Fruit fly (Drosophila melanogaster): ENCODE data around the gene Adk2.

Adk2 gene

DNA sequence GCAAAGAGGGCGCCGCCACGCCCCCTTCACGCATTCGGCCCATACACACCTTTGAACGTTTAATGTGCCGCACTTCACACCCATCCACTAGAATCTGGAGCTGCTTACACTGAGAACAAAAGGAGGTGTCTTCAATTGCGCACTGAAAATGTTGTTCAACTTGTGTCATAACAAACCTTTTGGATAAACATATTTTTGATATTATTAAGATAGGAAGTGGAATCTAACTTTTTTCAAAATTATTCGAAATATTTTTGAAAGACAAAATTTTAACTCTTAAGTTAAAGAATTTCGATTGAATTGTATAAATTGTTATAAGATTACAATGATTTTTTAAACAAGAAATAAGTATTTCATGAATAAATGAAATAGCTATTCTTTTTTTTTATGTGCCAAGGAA is 45.8 kb upstream of the Adk2 start (continued):
- TF ChIP-seq kni (GFP tag; optimal IDR thresholded peaks at IDR 0.05), result no peak
- no peak for TF ChIP-seq NFAT (GFP tag; IDR thresholded peaks at IDR 0.05)
- TF ChIP-seq crc (GFP tag; optimal IDR thresholded peaks at IDR 0.05), result no peak
- no peak for TF ChIP-seq CG2889 (GFP tag; IDR thresholded peaks at IDR 0.05)
- TF ChIP-seq H2.0 (GFP tag; IDR thresholded peaks at IDR 0.05), result no peak
- no peak for TF ChIP-seq CG14965 (GFP tag; optimal IDR thresholded peaks at IDR 0.05; ENCODE audit: borderline replicate concordance)
- no peak for TF ChIP-seq seq (GFP tag; IDR thresholded peaks at IDR 0.05)
- TF ChIP-seq chn (GFP tag; optimal IDR thresholded peaks at IDR 0.05), result peak; percentile 16
- TF ChIP-seq CG34376 (GFP tag; optimal IDR thresholded peaks at IDR 0.05), result no peak
- no peak for TF ChIP-seq slbo (GFP tag; IDR thresholded peaks at IDR 0.05)
- TF ChIP-seq CG14667 (GFP tag; IDR thresholded peaks at IDR 0.05), result no peak

DNA sequence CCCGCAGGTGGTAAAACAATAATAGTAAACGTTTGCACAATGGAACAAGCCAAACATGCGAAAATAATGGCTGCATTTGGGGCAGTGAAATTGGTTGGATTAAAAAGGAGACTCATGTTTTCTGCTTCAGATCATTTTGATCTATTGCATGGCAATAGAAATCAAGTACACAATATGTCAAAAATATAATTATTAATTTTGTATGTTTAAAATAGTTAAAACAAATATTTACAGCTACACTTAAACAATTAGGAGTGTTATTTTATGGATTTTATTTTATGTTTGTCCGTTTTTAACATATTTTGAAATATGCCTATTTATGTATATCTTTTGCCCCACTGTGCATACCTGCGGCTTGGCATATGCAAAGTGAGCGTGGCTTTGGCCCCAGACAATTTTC is 43.7 kb upstream of the Adk2 start:
- 0 out of 3 replicates have a peak, but pooled peaks have one; percentile 9 for TF ChIP-seq CG17361 (GFP tag; IDR thresholded peaks at IDR 0.05)
- peak; percentile 19 for TF ChIP-seq gem (tag; optimal IDR thresholded peaks at IDR 0.05)
- TF ChIP-seq Bgb (GFP tag; IDR thresholded peaks at IDR 0.05; ENCODE audit: partially characterized antibody), result no peak

DNA sequence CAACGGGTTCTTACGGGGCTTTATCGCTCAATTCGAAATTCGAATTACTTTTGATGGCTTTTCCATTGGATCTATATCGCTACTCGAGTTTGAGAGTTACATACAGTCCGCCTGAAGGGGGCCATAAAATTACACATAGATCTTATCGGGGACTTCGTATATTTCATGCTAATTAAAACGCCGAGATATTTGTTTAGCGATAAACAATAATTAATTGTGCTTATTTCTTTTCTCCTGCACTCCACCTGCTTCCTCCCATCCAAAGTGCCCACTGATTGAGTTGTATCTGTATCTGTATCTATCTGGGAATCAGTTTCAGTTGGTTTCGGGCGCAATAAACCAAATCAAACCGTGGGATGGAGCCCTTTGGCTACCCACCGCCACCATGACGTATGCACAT is 43.1 kb upstream of the Adk2 start:
- TF ChIP-seq sens (GFP tag) (peak; percentile 75), CG2116 (GFP tag; optimal IDR thresholded peaks at IDR 0.05) (no peak), grn (GFP tag; optimal IDR thresholded peaks at IDR 0.05) (peak; percentile 84), Awh (GFP tag; IDR thresholded peaks at IDR 0.05) (peak; percentile 52; the same call in 1 of the 2 replicates), CG31224 (GFP tag; IDR thresholded peaks at IDR 0.05) (no peak), exex (tag; optimal IDR thresholded peaks at IDR 0.05) (peak; percentile 13), Vsx1 (GFP tag; optimal IDR thresholded peaks at IDR 0.05) (peak; percentile 68)

DNA sequence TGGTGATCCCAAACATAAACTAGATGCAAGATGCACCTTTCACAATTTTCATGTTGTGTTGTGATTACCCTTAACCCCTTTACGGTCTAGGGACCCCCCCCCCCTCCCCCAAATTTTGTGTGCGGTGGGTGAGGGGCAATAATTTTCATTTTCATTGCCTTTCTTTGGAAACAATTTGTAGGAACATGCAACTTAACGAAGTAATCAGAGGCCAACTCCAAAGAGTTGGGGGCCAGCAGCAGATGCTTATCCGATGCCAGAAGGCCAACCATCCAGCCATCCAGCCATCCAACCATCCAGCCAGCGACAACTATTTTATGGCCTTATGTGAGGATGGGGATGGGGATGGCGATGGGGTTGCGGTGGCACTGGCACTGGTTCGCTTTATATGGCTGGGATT is 42.4 kb upstream of the Adk2 start:
- TF ChIP-seq CG31365 (tag; optimal IDR thresholded peaks at IDR 0.05), result no peak
- no peak for TF ChIP-seq CG13775 (GFP tag; optimal IDR thresholded peaks at IDR 0.05)
- no peak for TF ChIP-seq stwl (tag; optimal IDR thresholded peaks at IDR 0.05)
- TF ChIP-seq CG15601 (tag; optimal IDR thresholded peaks at IDR 0.05), result no peak
- TF ChIP-seq Stat92E (GFP tag; optimal IDR thresholded peaks at IDR 0.05), result peak in 1 of 3 experiments; percentile 92
- peak; percentile 67 for TF ChIP-seq grn (GFP tag; optimal IDR thresholded peaks at IDR 0.05)
- TF ChIP-seq Adf1 (GFP tag; IDR thresholded peaks at IDR 0.05), result no peak
- TF ChIP-seq fd102C (GFP tag; optimal IDR thresholded peaks at IDR 0.05), result no peak
- TF ChIP-seq Hmr (GFP tag; optimal IDR thresholded peaks at IDR 0.05), result no peak
- TF ChIP-seq YL-1 (GFP tag; optimal IDR thresholded peaks at IDR 0.05), result no peak
- peak; percentile 9 for TF ChIP-seq CG8281 (tag; optimal IDR thresholded peaks at IDR 0.05)
- TF ChIP-seq lbe (GFP tag; optimal IDR thresholded peaks at IDR 0.05), result no peak
- TF ChIP-seq CG13624 (GFP tag; optimal IDR thresholded peaks at IDR 0.05), result no peak
- peak; percentile 9; the same call in 1 of the 2 replicates for TF ChIP-seq Awh (GFP tag; IDR thresholded peaks at IDR 0.05)
- TF ChIP-seq usp (GFP tag; optimal IDR thresholded peaks at IDR 0.05), result no peak
- TF ChIP-seq CG11696 (GFP tag; IDR thresholded peaks at IDR 0.05), result no peak
- no peak for TF ChIP-seq CG12236 (GFP tag; optimal IDR thresholded peaks at IDR 0.05)
- no peak for TF ChIP-seq Ssrp (tag; optimal IDR thresholded peaks at IDR 0.05)
- TF ChIP-seq Asciz (GFP tag; optimal IDR thresholded peaks at IDR 0.05), result no peak
- TF ChIP-seq CG18011 (GFP tag; optimal IDR thresholded peaks at IDR 0.05), result no peak
- TF ChIP-seq PHDP (tag; optimal IDR thresholded peaks at IDR 0.05), result no peak
- TF ChIP-seq fu2 (GFP tag; optimal IDR thresholded peaks at IDR 0.05), result no peak
- no peak for TF ChIP-seq Camta (GFP tag; optimal IDR thresholded peaks at IDR 0.05)
- TF ChIP-seq trh (GFP tag; optimal IDR thresholded peaks at IDR 0.05), result no peak
- TF ChIP-seq Hey (tag; optimal IDR thresholded peaks at IDR 0.05), result no peak
- no peak for TF ChIP-seq NK7.1 (GFP tag; optimal IDR thresholded peaks at IDR 0.05)
- no peak for TF ChIP-seq CG17328 (GFP tag; IDR thresholded peaks at IDR 0.05)
- TF ChIP-seq CG16813 (GFP tag; IDR thresholded peaks at IDR 0.05; ENCODE audit: partially characterized antibody), result 0 out of 3 replicates have a peak, but pooled peaks have one; percentile 13
